Fruit fly (Drosophila melanogaster): ENCODE results near the gene CG1354.

DNA sequence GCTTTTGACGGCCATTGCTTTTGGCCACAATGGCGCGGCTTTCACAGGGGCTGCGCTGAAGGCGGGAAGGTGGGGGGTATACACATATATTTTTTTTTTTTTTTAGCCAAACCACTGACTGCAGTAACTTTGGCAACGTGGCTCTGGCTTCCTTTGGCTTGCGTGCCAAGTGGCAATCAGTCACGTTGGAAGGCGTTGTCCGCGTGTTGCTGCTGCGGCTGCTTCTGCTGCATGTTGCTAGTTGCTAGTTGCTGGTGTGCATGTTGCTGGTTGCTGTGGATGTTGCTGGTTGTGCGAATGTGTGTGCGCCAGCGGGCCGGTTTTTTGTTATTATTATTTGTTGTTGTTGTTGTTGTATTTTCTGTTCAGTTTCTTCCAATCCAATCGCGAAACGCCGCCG is 7.5 kb upstream of the CG1354 start:
- TF ChIP-seq CG8478 (optimal IDR thresholded peaks at IDR 0.05) = no peak
- no peak for TF ChIP-seq CTCF (optimal IDR thresholded peaks at IDR 0.05)
